Worm (Caenorhabditis elegans) whole organism, L4 larva: ENCODE measurements around the gene ani-2.

Experiments
- F44E2.7 ChIP-seq: fragments of 200-800 bp; sonication (Bioruptor generic); IDR thresholded peaks from 2 replicates; pipeline ENCODE4 v2.1.2; 2022; ENCODE audit warnings: missing genetic modification characterization, missing compliant biosample characterization
- Y5F2A.4 ChIP-seq: fragments of 200-800 bp; sonication (Bioruptor generic); optimal IDR thresholded peaks from 2 replicates; lab custom pipeline; 2018; ENCODE audit warnings: mild to moderate bottlenecking, missing genetic modification characterization, missing compliant biosample characterization
- aha-1 ChIP-seq: fragments of 150-350 bp; peaks from one replicate; lab custom pipeline; 2014; ENCODE audit warnings: missing biosample characterization, missing genetic modification characterization
- php-3 ChIP-seq: fragments of 200-800 bp; sonication (Bioruptor generic); IDR thresholded peaks from 2 replicates; pipeline ENCODE4 v1.3.6; 2022; ENCODE audit warnings: missing genetic modification reagents, missing genetic modification characterization, missing compliant biosample characterization
- pqm-1 ChIP-seq: sonication (generic microtip); optimal IDR thresholded peaks from 2 replicates; lab custom pipeline; 2017; ENCODE audit warnings: missing biosample characterization, missing genetic modification characterization
- unc-62 ChIP-seq, 3 experiments: fragments of 150-350 bp in 1 of 3; sonication (generic microtip); optimal IDR thresholded peaks in 2 of 3; peaks in 1 of 3; 1 replicate in 1 of 3; 2 replicates in 2 of 3; lab custom pipeline; 2014 to 2017; ENCODE audit warnings: missing biosample characterization in 3 of 3, missing genetic modification characterization in 3 of 3, missing genetic modification reagents in 3 of 3, missing genotype in 1 of 3
- zag-1 ChIP-seq: fragments of 150-350 bp; optimal IDR thresholded peaks from 2 replicates; lab custom pipeline; 2014; ENCODE audit warnings: missing biosample characterization, missing genetic modification characterization
- ztf-11 ChIP-seq: fragments of 150-350 bp; optimal IDR thresholded peaks from 2 replicates; lab custom pipeline; 2014; ENCODE audit warnings: missing biosample characterization, missing genetic modification characterization

- TF ChIP-seq aha-1 (tag; lab: Kevin White, UChicago): peak; percentile 53
- TF ChIP-seq Y5F2A.4: no peak
- TF ChIP-seq F44E2.7: no peak
- TF ChIP-seq pqm-1: peak; percentile 99
- TF ChIP-seq zag-1 (tag; lab: Kevin White, UChicago): no peak
- no peak for TF ChIP-seq ztf-11 (tag; lab: Kevin White, UChicago)
- TF ChIP-seq php-3: peak; percentile 76
- TF ChIP-seq unc-62 (GFP tag; optimal IDR thresholded peaks at IDR 0.05 in 1 of 2; lab: Kevin White, UChicago): peak in 1 of 2 experiments; percentile 71
- no peak for TF ChIP-seq unc-62 (tag; optimal IDR thresholded peaks at IDR 0.05; lab: Kevin White, UChicago)
Measured at ce11 chrII:6328672-6329071, 36.5 kb downstream of the ani-2 start.
